Fruit fly (Drosophila melanogaster) whole organism, pupa: ENCODE data around the gene CG13895.

Experiments
- CG10348 ChIP-seq: fragments of 200-800 bp; sonication (Bioruptor generic); IDR thresholded peaks from 2 replicates; pipeline ENCODE4 v1.3.6; 2022; ENCODE audit warnings: missing biosample characterization, missing genetic modification characterization
- CG12605 ChIP-seq: fragments of 200-800 bp; sonication (Bioruptor generic); IDR thresholded peaks from 2 replicates; pipeline ENCODE4 v1.3.6; 2022; ENCODE audit warnings: missing biosample characterization, missing genetic modification characterization
- CG13204 ChIP-seq: fragments of 200-800 bp; sonication (Bioruptor generic); optimal IDR thresholded peaks from 2 replicates; lab custom pipeline; 2018; ENCODE audit warnings: missing biosample characterization, mild to moderate bottlenecking, missing genetic modification characterization, moderate library complexity
- CG14655 ChIP-seq: fragments of 200-800 bp; sonication (Bioruptor generic); optimal IDR thresholded peaks from 3 replicates; lab custom pipeline; 2017; ENCODE audit warnings: mild to moderate bottlenecking, missing biosample characterization, missing genetic modification reagents, missing genetic modification characterization
- CG15710 ChIP-seq: fragments of 200-800 bp; sonication (Bioruptor generic); optimal IDR thresholded peaks from 2 replicates; lab custom pipeline; 2018; ENCODE audit warnings: missing biosample characterization, mild to moderate bottlenecking, missing genetic modification characterization, moderate library complexity
- CG17806 ChIP-seq: fragments of 200-800 bp; sonication (Bioruptor generic); optimal IDR thresholded peaks from 2 replicates; lab custom pipeline; 2018; ENCODE audit warnings: missing biosample characterization, mild to moderate bottlenecking, missing genetic modification characterization, moderate library complexity
- CG32121 ChIP-seq: fragments of 200-800 bp; sonication (Bioruptor generic); IDR thresholded peaks from 2 replicates; pipeline ENCODE4 v1.3.6; 2022; ENCODE audit warnings: missing biosample characterization, missing genetic modification characterization
- CG34367 ChIP-seq: fragments of 200-800 bp; sonication (Bioruptor generic); optimal IDR thresholded peaks from 2 replicates; lab custom pipeline; 2018; ENCODE audit warnings: missing biosample characterization, mild to moderate bottlenecking, missing genetic modification characterization
- CG4496 ChIP-seq: fragments of 200-800 bp; sonication (Bioruptor generic); IDR thresholded peaks from 3 replicates; pipeline ENCODE4 v1.3.6; 2022; ENCODE audit warnings: missing biosample characterization, missing genetic modification characterization
- CG8159 ChIP-seq: fragments of 200-800 bp; sonication (Bioruptor generic); optimal IDR thresholded peaks from 3 replicates; lab custom pipeline; 2018; ENCODE audit warnings: missing biosample characterization, mild to moderate bottlenecking, missing genetic modification characterization, moderate library complexity
- CG8301 ChIP-seq: fragments of 200-800 bp; sonication (Bioruptor generic); optimal IDR thresholded peaks from 2 replicates; lab custom pipeline; 2018; ENCODE audit warnings: missing biosample characterization, mild to moderate bottlenecking, missing genetic modification characterization
- CG9948 ChIP-seq: fragments of 200-800 bp; sonication (Bioruptor generic); optimal IDR thresholded peaks from 2 replicates; lab custom pipeline; 2018; ENCODE audit warnings: missing biosample characterization, mild to moderate bottlenecking, missing genetic modification characterization, moderate library complexity
- D1 ChIP-seq: fragments of 200-800 bp; sonication (Bioruptor generic); optimal IDR thresholded peaks from 2 replicates; lab custom pipeline; 2018; ENCODE audit warnings: missing biosample characterization, mild to moderate bottlenecking, missing genetic modification characterization, moderate library complexity
- EcR ChIP-seq: fragments of 200-800 bp; sonication (Bioruptor generic); optimal IDR thresholded peaks from 3 replicates; lab custom pipeline; 2019; ENCODE audit warnings: missing biosample characterization, missing genetic modification characterization, mild to moderate bottlenecking, moderate library complexity, missing genetic modification reagents
- Ets98B ChIP-seq: fragments of 200-800 bp; sonication (Bioruptor generic); IDR thresholded peaks from 2 replicates; pipeline ENCODE4 v1.3.6; 2022; ENCODE audit warnings: missing biosample characterization, missing genetic modification characterization
- Pif1A ChIP-seq: fragments of 200-800 bp; sonication (Bioruptor generic); optimal IDR thresholded peaks from 3 replicates; lab custom pipeline; 2016; ENCODE audit warnings: missing biosample characterization, missing genetic modification characterization
- Pif1B ChIP-seq: fragments of 200-800 bp; sonication (Bioruptor generic); optimal IDR thresholded peaks from 3 replicates; lab custom pipeline; 2016; ENCODE audit warnings: missing biosample characterization, missing genetic modification characterization
- Snoo ChIP-seq: fragments of 200-800 bp; sonication (Bioruptor generic); optimal IDR thresholded peaks from 3 replicates; lab custom pipeline; 2017; ENCODE audit warnings: missing biosample characterization, mild to moderate bottlenecking, missing genetic modification characterization, inconsistent platforms
- fd96Ca ChIP-seq: fragments of 200-800 bp; sonication (Bioruptor generic); IDR thresholded peaks from 3 replicates; pipeline ENCODE4 v1.3.6; 2022; ENCODE audit warnings: missing biosample characterization, missing genetic modification characterization
- gl ChIP-seq: fragments of 200-800 bp; sonication (Bioruptor generic); optimal IDR thresholded peaks from 2 replicates; lab custom pipeline; 2018; ENCODE audit warnings: missing biosample characterization, mild to moderate bottlenecking, missing genetic modification characterization
- rn ChIP-seq: fragments of 200-800 bp; sonication (Bioruptor generic); IDR thresholded peaks from 2 replicates; pipeline ENCODE4 v1.3.6; 2022; ENCODE audit warnings: missing biosample characterization, missing genetic modification characterization

CG13895 gene

DNA sequence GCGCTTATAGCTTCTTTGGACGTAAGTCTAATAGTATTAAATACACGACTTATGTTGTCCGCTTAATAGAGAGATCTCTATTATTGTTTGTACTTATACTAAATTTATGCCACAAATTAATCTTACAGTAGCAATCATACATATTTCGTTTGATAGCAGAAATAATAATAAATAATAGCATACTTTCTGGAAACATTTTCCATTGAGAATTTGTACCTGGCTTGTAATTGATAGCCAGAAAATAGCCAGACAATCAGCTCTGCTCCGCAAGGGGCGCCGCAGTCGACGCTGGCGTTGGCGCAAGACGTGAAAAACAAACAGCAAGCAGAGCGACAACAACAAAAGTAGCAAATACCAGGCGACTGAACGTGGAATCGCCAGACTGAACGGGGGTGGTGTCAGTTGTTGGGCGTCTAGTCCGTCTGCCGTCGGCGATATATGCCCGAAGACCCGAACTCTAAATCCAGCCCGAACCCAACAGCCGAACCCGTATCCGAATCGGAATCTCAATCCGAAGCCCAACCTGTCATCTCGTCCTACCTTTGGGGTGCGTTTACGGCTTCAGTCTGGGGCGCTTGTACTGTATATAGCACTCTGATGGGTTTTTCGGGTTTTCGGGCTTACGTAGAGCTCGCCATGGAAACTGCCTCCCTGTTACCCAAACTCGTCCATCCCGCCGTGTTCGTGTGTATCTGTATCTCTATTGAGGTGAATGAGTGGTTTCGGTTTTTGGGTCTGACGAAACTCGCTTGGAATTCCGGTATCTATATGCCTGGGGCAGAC is 8.4 kb downstream of the CG13895 start:
- peak; percentile 68 for TF ChIP-seq EcR (GFP tag; lab: Kevin White, UChicago)
- TF ChIP-seq fd96Ca (GFP tag; lab: Robert Waterston, UW): no peak
- TF ChIP-seq CG13204 (GFP tag; lab: Kevin White, UChicago): peak; percentile 18
- peak; percentile 41 for TF ChIP-seq CG9948 (tag; lab: Kevin White, UChicago)
- TF ChIP-seq D1 (tag; lab: Kevin White, UChicago): peak; percentile 48
- no peak for TF ChIP-seq CG4496 (GFP tag; lab: Robert Waterston, UW)
- TF ChIP-seq CG8159 (tag; lab: Kevin White, UChicago): peak; percentile 67
- TF ChIP-seq CG12605: no peak
- peak; percentile 33 for TF ChIP-seq Pif1B (GFP tag; lab: Kevin White, UChicago)
- TF ChIP-seq CG14655 (GFP tag; lab: Kevin White, UChicago): peak; percentile 74
- no peak for TF ChIP-seq CG10348 (GFP tag; lab: Robert Waterston, UW)
- peak; percentile 60 for TF ChIP-seq CG15710 (tag; lab: Kevin White, UChicago)
- TF ChIP-seq Snoo (tag; lab: Kevin White, UChicago): peak; percentile 33
- peak; percentile 42 for TF ChIP-seq CG17806
- peak; percentile 18; the same call in 1 of the 2 replicates for TF ChIP-seq Ets98B (GFP tag; lab: Robert Waterston, UW)
- TF ChIP-seq gl (tag; lab: Kevin White, UChicago): no peak
- TF ChIP-seq CG32121: no peak
- TF ChIP-seq CG8301 (tag; lab: Kevin White, UChicago): peak; percentile 47
- no peak for TF ChIP-seq rn
- peak; percentile 61 for TF ChIP-seq CG34367 (tag; lab: Kevin White, UChicago)
- peak; percentile 15 for TF ChIP-seq Pif1A (GFP tag; lab: Kevin White, UChicago)

DNA sequence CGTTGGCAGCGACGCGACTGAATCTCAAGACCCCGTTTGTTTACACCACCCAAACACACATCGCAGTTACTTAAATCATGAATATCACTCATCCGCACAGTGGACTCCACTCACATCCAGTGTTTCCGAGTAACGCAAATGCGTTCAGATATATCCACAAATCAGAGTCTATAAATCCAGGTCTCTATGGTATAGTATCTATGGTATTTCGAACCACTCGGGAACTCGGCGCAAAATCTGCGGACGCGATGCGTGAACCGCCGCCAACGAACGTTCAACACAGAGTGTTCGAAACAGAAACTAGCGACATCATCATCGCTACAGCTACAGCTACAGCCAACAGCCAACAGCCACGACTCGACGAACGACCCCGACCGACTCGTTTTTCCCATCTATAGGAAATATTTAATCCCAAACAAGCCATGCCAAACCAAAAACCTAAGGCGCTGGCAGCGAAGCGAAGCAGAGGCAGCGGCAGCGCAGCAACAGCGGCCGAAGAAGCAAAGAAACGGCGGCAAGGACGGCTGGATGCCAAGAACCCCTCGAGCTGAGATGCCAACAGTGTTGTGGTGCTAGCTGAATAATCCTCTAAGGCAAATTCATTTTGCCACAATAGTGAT is 9.1 kb downstream of the CG13895 start, which contains the start of gene CG13894:
TSS of gene CG13894 (minus strand) at position 397 of the 620 bp plus-strand sequence.
- TF ChIP-seq rn (no peak), CG17806 (no peak), CG13204 (GFP tag; lab: Kevin White, UChicago) (no peak), fd96Ca (GFP tag; lab: Robert Waterston, UW) (no peak), D1 (tag; lab: Kevin White, UChicago) (no peak), EcR (GFP tag; lab: Kevin White, UChicago) (no peak), Snoo (tag; lab: Kevin White, UChicago) (no peak), CG10348 (GFP tag; lab: Robert Waterston, UW) (no peak), CG4496 (GFP tag; lab: Robert Waterston, UW) (no peak), CG15710 (tag; lab: Kevin White, UChicago) (no peak), CG12605 (no peak), CG34367 (tag; lab: Kevin White, UChicago) (no peak), CG9948 (tag; lab: Kevin White, UChicago) (no peak), Pif1B (GFP tag; lab: Kevin White, UChicago) (no peak), Ets98B (GFP tag; lab: Robert Waterston, UW) (no peak; the same call in 1 of the 2 replicates)

DNA sequence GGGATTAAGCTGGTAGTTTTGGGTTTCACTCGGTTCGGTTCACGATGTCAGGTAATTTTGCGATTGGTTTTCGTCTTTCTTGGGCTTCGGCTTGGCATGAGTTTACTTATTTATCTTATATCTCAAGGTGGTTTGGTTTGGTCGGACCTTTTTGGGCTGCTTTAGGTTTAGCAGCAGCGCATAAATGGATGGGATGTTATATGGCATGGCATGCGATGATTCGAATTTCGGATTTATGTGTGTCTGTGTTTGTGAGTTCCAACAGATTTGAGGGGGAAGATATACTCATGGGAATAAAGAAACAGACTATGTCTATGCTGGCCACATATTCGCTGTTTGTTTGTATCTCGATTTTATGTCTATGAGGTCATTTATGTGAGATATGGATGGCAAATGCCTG is 10.3 kb downstream of the CG13895 start:
- TF ChIP-seq CG10348 (GFP tag; lab: Robert Waterston, UW) (no peak), CG32121 (no peak), Snoo (tag; lab: Kevin White, UChicago) (no peak), Ets98B (GFP tag; lab: Robert Waterston, UW) (no peak), Pif1B (GFP tag; lab: Kevin White, UChicago) (no peak), D1 (tag; lab: Kevin White, UChicago) (no peak), CG17806 (no peak), Pif1A (GFP tag; lab: Kevin White, UChicago) (no peak), rn (no peak), CG34367 (tag; lab: Kevin White, UChicago) (no peak), EcR (GFP tag; lab: Kevin White, UChicago) (no peak), CG12605 (no peak), CG13204 (GFP tag; lab: Kevin White, UChicago) (no peak)

DNA sequence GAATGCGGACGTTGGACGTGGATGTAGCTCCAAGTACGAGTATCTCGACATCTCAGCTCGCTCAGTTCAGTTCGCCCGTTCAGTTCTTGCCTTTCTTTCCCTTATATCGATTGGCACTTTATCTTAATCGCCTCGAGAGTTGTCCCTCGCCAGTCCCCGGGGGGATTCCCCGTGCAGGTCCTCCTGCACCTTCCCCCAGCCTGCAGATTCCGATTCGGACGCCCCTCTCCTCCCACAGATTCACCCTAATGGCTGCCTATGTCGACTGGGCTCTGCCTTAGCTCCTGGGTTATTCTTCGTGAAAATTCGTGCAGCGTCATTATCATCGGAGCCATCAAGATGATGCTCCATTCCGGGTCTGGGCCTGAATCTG is 11.0 kb downstream of the CG13895 start:
- no peak for TF ChIP-seq EcR (GFP tag; lab: Kevin White, UChicago)
- TF ChIP-seq gl (tag; lab: Kevin White, UChicago): no peak
- no peak for TF ChIP-seq CG12605
- TF ChIP-seq CG4496 (GFP tag; lab: Robert Waterston, UW): no peak
- TF ChIP-seq Ets98B (GFP tag; lab: Robert Waterston, UW): no peak
- no peak for TF ChIP-seq Pif1B (GFP tag; lab: Kevin White, UChicago)
- TF ChIP-seq CG32121: no peak
- no peak for TF ChIP-seq CG15710 (tag; lab: Kevin White, UChicago)
- TF ChIP-seq Pif1A (GFP tag; lab: Kevin White, UChicago): no peak
- no peak for TF ChIP-seq CG14655 (GFP tag; lab: Kevin White, UChicago)
- no peak for TF ChIP-seq D1 (tag; lab: Kevin White, UChicago)

dm6 chr3L:696404-697054 is 11.5 kb downstream of the CG13895 start:
- TF ChIP-seq CG10348 (GFP tag; lab: Robert Waterston, UW) (peak; percentile 78), CG8159 (tag; lab: Kevin White, UChicago) (peak; percentile 98), Pif1A (GFP tag; lab: Kevin White, UChicago) (peak; percentile 91), CG12605 (peak; percentile 95), Ets98B (GFP tag; lab: Robert Waterston, UW) (peak; percentile 96), CG32121 (peak; percentile 95), CG9948 (tag; lab: Kevin White, UChicago) (peak; percentile 99), CG13204 (GFP tag; lab: Kevin White, UChicago) (peak; percentile 94), Snoo (tag; lab: Kevin White, UChicago) (peak; percentile 90), EcR (GFP tag; lab: Kevin White, UChicago) (peak; percentile 45), rn (peak; percentile 92), CG17806 (peak; percentile 99), D1 (tag; lab: Kevin White, UChicago) (no peak), Pif1B (GFP tag; lab: Kevin White, UChicago) (peak; percentile 95), CG8301 (tag; lab: Kevin White, UChicago) (peak; percentile 94), gl (tag; lab: Kevin White, UChicago) (peak; percentile 95), fd96Ca (GFP tag; lab: Robert Waterston, UW) (peak; percentile 97), CG15710 (tag; lab: Kevin White, UChicago) (peak; percentile 98), CG14655 (GFP tag; lab: Kevin White, UChicago) (peak; percentile 97), CG4496 (GFP tag; lab: Robert Waterston, UW) (peak; percentile 96), CG34367 (tag; lab: Kevin White, UChicago) (peak; percentile 95)
- TF ChIP-seq, all 21 proteins: peak for 20
